Worm (Caenorhabditis elegans): ENCODE results near the gene otub-4.
"Not testable (repeated sequence)": the region's sequence is repeated elsewhere in the genome, so short reads cannot be mapped to it uniquely, and the experiment has no call there.

The otub-4 gene

ce11 chrIV:3337275-3337674, 40.7 kb downstream of the otub-4 start:
- TF ChIP-seq lin-13 (tag; optimal IDR thresholded peaks at IDR 0.05) (no peak), hlh-1 (tag; optimal IDR thresholded peaks at IDR 0.05) (no peak), sem-2 (GFP tag; optimal IDR thresholded peaks at IDR 0.05) (peak; percentile 22), ztf-11 (tag; optimal IDR thresholded peaks at IDR 0.05) (no peak), ceh-43 (GFP tag; optimal IDR thresholded peaks at IDR 0.05) (peak; percentile 10), blmp-1 (tag; optimal IDR thresholded peaks at IDR 0.05) (no peak), nhr-12 (tag; optimal IDR thresholded peaks at IDR 0.05) (no peak), bed-3 (GFP tag; optimal IDR thresholded peaks at IDR 0.05) (no peak), zip-8 (tag; optimal IDR thresholded peaks at IDR 0.05) (no peak), drap-1 (GFP tag; optimal IDR thresholded peaks at IDR 0.05) (peak; percentile 36), unc-39 (tag; optimal IDR thresholded peaks at IDR 0.05) (no peak), cnd-1 (tag; optimal IDR thresholded peaks at IDR 0.05) (peak; percentile 46), ceh-39 (tag; optimal IDR thresholded peaks at IDR 0.05) (no peak), nhr-237 (tag; optimal IDR thresholded peaks at IDR 0.05) (no peak), nhr-28 (tag; optimal IDR thresholded peaks at IDR 0.05) (no peak), mep-1 (tag; optimal IDR thresholded peaks at IDR 0.05) (no peak), mls-2 (tag; optimal IDR thresholded peaks at IDR 0.05) (peak; percentile 51), unc-120 (tag; optimal IDR thresholded peaks at IDR 0.05; ENCODE audit: poor library complexity, severe bottlenecking) (no peak), sptf-1 (tag; optimal IDR thresholded peaks at IDR 0.05) (peak; percentile 65), elt-3 (tag; optimal IDR thresholded peaks at IDR 0.05) (no peak), ham-2 (GFP tag; optimal IDR thresholded peaks at IDR 0.05) (no peak), elt-1 (tag; optimal IDR thresholded peaks at IDR 0.05; ENCODE audit: borderline replicate concordance, insufficient read depth) (no peak), tbx-8 (GFP tag; optimal IDR thresholded peaks at IDR 0.05) (no peak), ceh-83 (GFP tag; optimal IDR thresholded peaks at IDR 0.05) (peak; percentile 66), snpc-4 (tag; optimal IDR thresholded peaks at IDR 0.05) (no peak), unc-62 (GFP tag; optimal IDR thresholded peaks at IDR 0.05) (no peak), lin-32 (GFP tag; optimal IDR thresholded peaks at IDR 0.05) (no peak), pha-4 (tag; optimal IDR thresholded peaks at IDR 0.05) (no peak), mab-5 (tag; optimal IDR thresholded peaks at IDR 0.05) (no peak), flh-1 (GFP tag; optimal IDR thresholded peaks at IDR 0.05) (no peak), nhr-2 (tag; optimal IDR thresholded peaks at IDR 0.05) (no peak), nhr-76 (tag; optimal IDR thresholded peaks at IDR 0.05) (no peak), lsy-2 (tag; optimal IDR thresholded peaks at IDR 0.05) (no peak), M03D4.4 (tag; optimal IDR thresholded peaks at IDR 0.05) (no peak), ces-1 (GFP tag; optimal IDR thresholded peaks at IDR 0.05) (no peak)

DNA sequence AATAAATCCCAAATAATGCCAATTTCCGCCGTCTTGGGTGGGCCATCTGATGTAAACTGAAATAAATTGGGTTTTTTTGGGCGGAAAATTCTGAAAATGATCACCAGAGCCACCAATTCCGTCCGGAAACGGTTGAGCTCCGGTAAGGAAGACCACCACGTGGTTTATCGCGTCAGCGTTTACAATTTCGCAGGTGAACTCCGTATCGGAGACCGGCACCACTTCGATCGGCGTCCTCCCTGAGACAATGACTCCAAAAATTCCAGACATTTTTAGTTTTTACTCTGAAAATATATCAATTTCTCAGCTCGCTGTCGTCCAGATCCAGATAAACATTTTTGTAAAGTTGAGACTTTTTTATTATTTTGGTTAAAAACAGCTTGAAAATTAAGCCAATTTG, 41.3 kb downstream of the otub-4 start, which contains the start of gene F42A6.6:
F42A6.6 (minus strand) TSS at position 289 of the 400 bp plus-strand sequence.
- no peak for TF ChIP-seq blmp-1 (tag; optimal IDR thresholded peaks at IDR 0.05)
- TF ChIP-seq hlh-1 (tag; optimal IDR thresholded peaks at IDR 0.05), result no peak
- no peak for TF ChIP-seq unc-39 (tag; optimal IDR thresholded peaks at IDR 0.05)
- no peak for TF ChIP-seq elt-1 (tag; optimal IDR thresholded peaks at IDR 0.05; ENCODE audit: borderline replicate concordance, insufficient read depth)
- TF ChIP-seq lin-13 (tag; optimal IDR thresholded peaks at IDR 0.05), result no peak
- TF ChIP-seq M03D4.4 (tag; optimal IDR thresholded peaks at IDR 0.05), result peak; percentile 35
- no peak for TF ChIP-seq unc-62 (GFP tag; optimal IDR thresholded peaks at IDR 0.05)
- peak; percentile 13 for TF ChIP-seq cnd-1 (tag; optimal IDR thresholded peaks at IDR 0.05)
- TF ChIP-seq elt-3 (tag; optimal IDR thresholded peaks at IDR 0.05), result no peak
- no peak for TF ChIP-seq lsy-2 (tag; optimal IDR thresholded peaks at IDR 0.05)
- TF ChIP-seq mls-2 (tag; optimal IDR thresholded peaks at IDR 0.05), result no peak
- no peak for TF ChIP-seq ces-1 (GFP tag; optimal IDR thresholded peaks at IDR 0.05)
- TF ChIP-seq pha-4 (tag; optimal IDR thresholded peaks at IDR 0.05), result no peak
- no peak for TF ChIP-seq nhr-2 (tag; optimal IDR thresholded peaks at IDR 0.05)
- no peak for TF ChIP-seq flh-1 (GFP tag; optimal IDR thresholded peaks at IDR 0.05)
- no peak for TF ChIP-seq nhr-237 (tag; optimal IDR thresholded peaks at IDR 0.05)
- TF ChIP-seq ceh-83 (GFP tag; optimal IDR thresholded peaks at IDR 0.05), result peak; percentile 65
- no peak for TF ChIP-seq snpc-4 (tag; optimal IDR thresholded peaks at IDR 0.05)
- TF ChIP-seq nhr-12 (tag; optimal IDR thresholded peaks at IDR 0.05), result no peak

DNA sequence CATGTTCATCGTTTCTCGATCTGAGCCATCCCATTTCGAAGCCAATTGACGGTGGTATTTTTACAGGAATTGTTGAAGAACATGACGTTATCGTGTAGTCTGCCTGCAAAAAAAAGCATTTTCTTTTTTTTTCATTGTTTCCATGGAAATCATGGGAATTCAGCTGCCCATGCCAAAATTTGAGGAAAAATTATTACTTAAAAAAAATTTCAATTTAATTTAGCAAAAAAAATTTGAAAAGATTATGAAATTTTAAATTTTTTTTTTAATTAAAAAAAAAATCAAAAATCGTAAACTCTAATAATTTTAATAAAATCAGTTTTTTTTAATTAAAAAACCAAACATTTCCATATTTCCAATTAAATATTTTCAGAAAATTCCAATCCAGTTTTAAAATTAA, 46.2 kb downstream of the otub-4 start, which contains the start of gene F42A6.5:
F42A6.5 (minus strand) TSS at position 101 of the 400 bp plus-strand sequence.
- TF ChIP-seq nhr-12, mep-1, mab-5 (tag; optimal IDR thresholded peaks at IDR 0.05): not testable (repeated sequence)

All from whole organism, mixed stage, embryonic.